Worm (Caenorhabditis elegans): ENCODE data around the gene acr-21.

DNA sequence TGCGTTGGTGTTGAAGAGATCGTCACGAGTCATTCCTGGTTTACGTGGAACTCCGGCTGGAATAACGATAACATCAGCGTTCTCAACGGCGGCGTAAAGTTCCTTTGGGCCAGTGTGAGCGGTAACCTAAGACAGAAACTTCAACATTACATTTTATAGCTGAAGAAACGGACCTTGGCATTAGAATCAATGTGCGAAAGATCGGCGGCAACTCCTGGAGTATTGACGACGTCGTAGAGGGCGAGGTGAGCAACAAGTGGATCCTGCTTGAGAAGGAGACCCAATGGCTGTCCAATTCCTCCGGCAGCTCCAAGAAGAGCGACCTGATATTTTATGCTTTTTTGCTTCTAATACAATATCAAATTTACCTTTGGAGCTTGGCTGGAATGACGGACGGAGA is 26.0 kb downstream of the acr-21 start:
- TF ChIP-seq nhr-12 (tag; optimal IDR thresholded peaks at IDR 0.05) (no peak), unc-98 (GFP tag; IDR thresholded peaks at IDR 0.05) (no peak), nhr-28 (tag; optimal IDR thresholded peaks at IDR 0.05) (no peak), mef-2 (tag; optimal IDR thresholded peaks at IDR 0.05) (no peak)

Data from whole organism, L1 larva.